Worm (Caenorhabditis elegans): ENCODE measurements around the gene F38B2.6.

The F38B2.6 gene

DNA sequence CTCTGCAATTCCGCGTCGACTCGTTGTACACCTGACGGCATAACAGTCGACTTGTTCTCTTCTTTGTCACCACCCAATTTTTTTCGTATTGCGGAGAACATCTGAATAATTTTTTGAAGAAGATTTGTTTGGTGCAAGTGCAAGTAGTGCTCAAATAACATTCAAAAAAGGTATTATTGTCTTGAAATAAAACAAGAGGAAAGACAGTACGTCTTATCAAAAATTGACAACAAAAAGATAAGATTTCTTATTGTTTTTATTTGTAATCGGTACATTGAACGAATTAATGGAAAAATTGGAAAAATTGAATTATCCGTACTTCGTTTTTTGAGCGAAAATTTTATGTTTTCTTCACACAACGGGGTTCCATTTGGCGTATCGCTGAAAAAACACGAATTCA lies 24.7 kb upstream of the F38B2.6 start, which contains the start of gene F08G12.1:
Gene F08G12.1 (minus strand): TSS at position 101 of the 400 bp plus-strand sequence.
- TF ChIP-seq rnt-1 (tag; optimal IDR thresholded peaks at IDR 0.05), result no peak
- TF ChIP-seq tlp-1 (tag; optimal IDR thresholded peaks at IDR 0.05), result no peak
- TF ChIP-seq egl-27 (tag; optimal IDR thresholded peaks at IDR 0.05), result no peak
- TF ChIP-seq sup-37 (GFP tag; optimal IDR thresholded peaks at IDR 0.05), result no peak
- no peak for TF ChIP-seq fkh-10 (GFP tag; optimal IDR thresholded peaks at IDR 0.05)
- no peak for TF ChIP-seq xbp-1 (tag; optimal IDR thresholded peaks at IDR 0.05)

DNA sequence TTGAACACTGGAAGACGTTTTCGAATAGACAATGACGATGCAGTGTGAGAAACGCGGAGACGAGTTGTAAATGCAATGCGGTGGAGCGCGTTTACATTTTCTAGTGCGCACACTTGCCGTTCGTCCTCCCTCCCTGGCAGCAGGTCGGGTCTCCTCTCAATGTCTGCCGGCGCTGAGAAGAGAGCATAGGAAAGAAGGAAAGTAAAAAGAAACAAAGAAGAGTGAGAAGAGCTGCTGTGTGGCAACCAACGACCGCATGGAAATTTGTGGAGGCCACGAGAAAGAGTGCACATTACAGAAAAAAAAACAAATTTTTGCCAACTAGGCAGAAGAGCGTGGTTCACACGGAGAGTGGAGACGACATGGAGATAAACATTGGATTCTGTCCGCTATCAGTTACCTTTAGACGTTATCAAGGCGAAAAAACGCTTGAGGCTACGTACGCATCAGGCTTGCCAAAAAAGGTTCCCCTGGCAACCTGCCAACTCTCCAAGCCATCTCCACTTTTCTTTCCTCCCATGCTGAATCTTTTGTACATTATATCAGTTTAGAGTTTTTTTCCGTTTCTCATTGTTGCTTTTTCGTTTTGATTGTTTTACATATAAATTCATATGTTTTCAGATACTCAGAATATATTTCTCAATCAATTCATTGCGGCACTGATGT lies 18.7 kb upstream of the F38B2.6 start, which contains the start of the genes snrp-40.1 and F08G12.3:
Gene snrp-40.1 (minus strand): TSS at position 143 of the 666 bp plus-strand sequence.
Gene F08G12.3 (plus strand): TSS at position 616 of the 666 bp plus-strand sequence.
- TF ChIP-seq tbx-2 (tag; optimal IDR thresholded peaks at IDR 0.05) (peak; percentile 79), jun-1 (tag; optimal IDR thresholded peaks at IDR 0.05) (peak; percentile 65), nhr-85 (tag) (peak; percentile 38), lin-15B (tag; optimal IDR thresholded peaks at IDR 0.05) (peak; percentile 52), hpl-2 (GFP tag; optimal IDR thresholded peaks at IDR 0.05) (no peak), alr-1 (tag; optimal IDR thresholded peaks at IDR 0.05; ENCODE audit: borderline replicate concordance) (no peak), snu-23 (GFP tag; optimal IDR thresholded peaks at IDR 0.05) (peak; percentile 86), unc-30 (tag; optimal IDR thresholded peaks at IDR 0.05) (no peak), zip-4 (GFP tag; optimal IDR thresholded peaks at IDR 0.05) (no peak), rnt-1 (tag; optimal IDR thresholded peaks at IDR 0.05) (peak; percentile 83), fkh-8 (tag; optimal IDR thresholded peaks at IDR 0.05) (peak; percentile 93), skn-1 (tag; optimal IDR thresholded peaks at IDR 0.05) (peak; percentile 83), dpl-1 (GFP tag; optimal IDR thresholded peaks at IDR 0.05) (peak; percentile 26 to 58 (median 43)), C04F5.9 (tag; optimal IDR thresholded peaks at IDR 0.05) (no peak), pax-3 (tag; optimal IDR thresholded peaks at IDR 0.05) (peak; percentile 29), swsn-7 (tag; optimal IDR thresholded peaks at IDR 0.05) (peak; percentile 80), ceh-88 (GFP tag; IDR thresholded peaks at IDR 0.05) (0 out of 2 replicates have a peak, but pooled peaks have one; percentile 55), fkh-4 (tag; optimal IDR thresholded peaks at IDR 0.05; ENCODE audit: borderline replicate concordance) (no peak), nhr-28 (tag; optimal IDR thresholded peaks at IDR 0.05) (no peak), egl-13 (tag; optimal IDR thresholded peaks at IDR 0.05) (peak; percentile 67), nhr-84 (tag; optimal IDR thresholded peaks at IDR 0.05) (no peak), ceh-8 (GFP tag; optimal IDR thresholded peaks at IDR 0.05) (peak; percentile 42), grh-1 (GFP tag; IDR thresholded peaks at IDR 0.05) (no peak), nhr-19 (GFP tag; conservative IDR thresholded peaks at IDR 0.05) (peak; percentile 74), tlp-1 (tag; optimal IDR thresholded peaks at IDR 0.05) (no peak), nhr-77 (tag; optimal IDR thresholded peaks at IDR 0.05) (peak; percentile 74), nhr-12 (tag; optimal IDR thresholded peaks at IDR 0.05) (no peak), nhr-11 (tag; optimal IDR thresholded peaks at IDR 0.05) (no peak), F16B12.6 (tag; optimal IDR thresholded peaks at IDR 0.05) (peak; percentile 43), nhr-20 (tag; optimal IDR thresholded peaks at IDR 0.05) (peak; percentile 90), nhr-237 (tag; optimal IDR thresholded peaks at IDR 0.05) (peak; percentile 12), C34B4.2 (tag; optimal IDR thresholded peaks at IDR 0.05) (no peak), aly-2 (tag; optimal IDR thresholded peaks at IDR 0.05) (no peak), mdl-1 (tag; optimal IDR thresholded peaks at IDR 0.05) (peak in 1 of 2 experiments; percentile 86), ceh-63 (GFP tag; optimal IDR thresholded peaks at IDR 0.05) (no peak), lin-35 (GFP tag; optimal IDR thresholded peaks at IDR 0.05) (peak; percentile 58 to 66), unc-130 (tag; optimal IDR thresholded peaks at IDR 0.05) (peak; percentile 75), sox-4 (tag; optimal IDR thresholded peaks at IDR 0.05) (peak; percentile 10), sup-37 (GFP tag; optimal IDR thresholded peaks at IDR 0.05) (no peak), blmp-1 (tag; optimal IDR thresholded peaks at IDR 0.05) (no peak), elt-3 (tag; optimal IDR thresholded peaks at IDR 0.05) (peak in 1 of 6 experiments; percentile 24), nhr-90 (tag; optimal IDR thresholded peaks at IDR 0.05; ENCODE audit: poor library complexity) (peak; percentile 6), ztf-11 (tag; optimal IDR thresholded peaks at IDR 0.05) (peak in 1 of 2 experiments; percentile 60), ceh-82 (tag; optimal IDR thresholded peaks at IDR 0.05) (peak; percentile 28 to 90 (median 56)), lsy-2 (tag; optimal IDR thresholded peaks at IDR 0.05) (peak; percentile 46 to 84), unc-98 (GFP tag; IDR thresholded peaks at IDR 0.05) (no peak)
